Fruit fly (Drosophila melanogaster) whole organism, prepupa: ENCODE data around the gene CG33269.

Experiments used
- Blimp-1 ChIP-seq: fragments of 200-800 bp; sonication (Bioruptor generic); optimal IDR thresholded peaks from 3 replicates; lab custom pipeline; 2017; ENCODE audit warnings: missing biosample characterization, missing genetic modification characterization, mild to moderate bottlenecking, moderate library complexity, missing genetic modification reagents
- CG10669 ChIP-seq: fragments of 200-800 bp; sonication (Bioruptor generic); optimal IDR thresholded peaks from 3 replicates; lab custom pipeline; 2018; ENCODE audit warnings: missing biosample characterization, mild to moderate bottlenecking, missing genetic modification characterization, moderate library complexity
- CG11294 ChIP-seq: fragments of 200-800 bp; sonication (Bioruptor generic); IDR thresholded peaks from 2 replicates; pipeline ENCODE4 v1.3.6; 2022; ENCODE audit warnings: missing biosample characterization, missing genetic modification characterization
- CG11762 ChIP-seq: fragments of 200-800 bp; sonication (Bioruptor generic); optimal IDR thresholded peaks from 3 replicates; lab custom pipeline; 2016; ENCODE audit warnings: missing biosample characterization, missing genetic modification characterization; ENCODE audit not compliant: insufficient read depth
- CG11902 ChIP-seq: fragments of 200-800 bp; sonication (Bioruptor generic); optimal IDR thresholded peaks from 3 replicates; lab custom pipeline; 2016; ENCODE audit warnings: missing biosample characterization, missing genetic modification characterization
- CG15336 ChIP-seq: fragments of 200-800 bp; sonication (Bioruptor generic); IDR thresholded peaks from 2 replicates; pipeline ENCODE4 v1.3.6; 2022; ENCODE audit warnings: missing biosample characterization, missing genetic modification characterization
- CG3032 ChIP-seq: fragments of 200-800 bp; optimal IDR thresholded peaks from 2 replicates; lab custom pipeline; 2019; ENCODE audit warnings: missing biosample characterization, mild to moderate bottlenecking, missing genetic modification characterization, moderate library complexity
- CG31627 ChIP-seq: fragments of 200-800 bp; sonication (Bioruptor generic); optimal IDR thresholded peaks from 3 replicates; lab custom pipeline; 2016; ENCODE audit warnings: missing biosample characterization, missing genetic modification characterization
- CG32006 ChIP-seq: fragments of 200-800 bp; sonication (Bioruptor generic); optimal IDR thresholded peaks from 3 replicates; lab custom pipeline; 2017; ENCODE audit warnings: missing biosample characterization, mild to moderate bottlenecking, missing genetic modification characterization
- CG34406 ChIP-seq: fragments of 200-800 bp; sonication (Bioruptor generic); optimal IDR thresholded peaks from 3 replicates; lab custom pipeline; 2016; ENCODE audit warnings: missing biosample characterization, missing genetic modification characterization
- CG3919 ChIP-seq: fragments of 200-800 bp; sonication (Bioruptor generic); optimal IDR thresholded peaks from 3 replicates; lab custom pipeline; 2016; ENCODE audit warnings: missing biosample characterization, missing genetic modification characterization
- CG4318 ChIP-seq: fragments of 200-800 bp; sonication (Bioruptor generic); optimal IDR thresholded peaks from 3 replicates; lab custom pipeline; 2017; ENCODE audit warnings: missing biosample characterization, mild to moderate bottlenecking, missing genetic modification characterization
- CG6163 ChIP-seq: fragments of 200-800 bp; sonication (Bioruptor generic); IDR thresholded peaks from 3 replicates; pipeline ENCODE4 v1.3.6; 2022; ENCODE audit warnings: missing biosample characterization, missing genetic modification characterization
- CG6792 ChIP-seq: fragments of 200-800 bp; sonication (Bioruptor generic); optimal IDR thresholded peaks from 3 replicates; lab custom pipeline; 2016; ENCODE audit warnings: missing biosample characterization, missing genetic modification characterization
- CG6808 ChIP-seq: fragments of 200-800 bp; sonication (Bioruptor generic); optimal IDR thresholded peaks from 3 replicates; lab custom pipeline; 2017; ENCODE audit warnings: missing biosample characterization, missing genetic modification characterization, mild to moderate bottlenecking, moderate library complexity, missing genetic modification reagents
- CG6854 ChIP-seq: fragments of 200-800 bp; sonication (Bioruptor generic); optimal IDR thresholded peaks from 2 replicates; lab custom pipeline; 2017; ENCODE audit warnings: missing biosample characterization, mild to moderate bottlenecking, missing genetic modification characterization
- CG7368 ChIP-seq: fragments of 200-800 bp; sonication (Bioruptor generic); optimal IDR thresholded peaks from 3 replicates; lab custom pipeline; 2016; ENCODE audit warnings: missing biosample characterization, missing genetic modification characterization
- CG8119 ChIP-seq: fragments of 200-800 bp; sonication (Bioruptor generic); IDR thresholded peaks from 3 replicates; pipeline ENCODE4 v1.3.6; 2022; ENCODE audit warnings: missing biosample characterization, missing genetic modification characterization
- CG8319 ChIP-seq: fragments of 200-800 bp; sonication (Bioruptor generic); optimal IDR thresholded peaks from 3 replicates; lab custom pipeline; 2016; ENCODE audit warnings: missing biosample characterization, missing genetic modification characterization
- CG8632 ChIP-seq: fragments of 200-800 bp; sonication (Bioruptor generic); optimal IDR thresholded peaks from 3 replicates; lab custom pipeline; 2016; ENCODE audit warnings: missing biosample characterization, missing genetic modification characterization
- CG9139 ChIP-seq: fragments of 200-800 bp; sonication (Bioruptor generic); optimal IDR thresholded peaks from 3 replicates; lab custom pipeline; 2017; ENCODE audit warnings: missing biosample characterization, mild to moderate bottlenecking, missing genetic modification characterization
- Eip75B ChIP-seq: fragments of 200-800 bp; sonication (Bioruptor generic); optimal IDR thresholded peaks from 3 replicates; lab custom pipeline; 2016; ENCODE audit warnings: missing biosample characterization, missing genetic modification characterization
- Eip78C ChIP-seq: fragments of 200-800 bp; sonication (Bioruptor generic); peaks from one replicate; lab custom pipeline; 2016; ENCODE audit warnings: missing biosample characterization, missing genetic modification characterization
- Ets96B ChIP-seq: fragments of 200-800 bp; optimal IDR thresholded peaks from 2 replicates; lab custom pipeline; 2019; ENCODE audit warnings: missing biosample characterization, mild to moderate bottlenecking, missing genetic modification characterization, moderate library complexity
- Gug ChIP-seq: fragments of 200-800 bp; sonication (Bioruptor generic); IDR thresholded peaks from 2 replicates; pipeline ENCODE4 v1.3.6; 2022; ENCODE audit warnings: missing biosample characterization, missing genetic modification characterization
- Hr38 ChIP-seq: sonication (Bioruptor generic); optimal IDR thresholded peaks from 2 replicates; lab custom pipeline; 2016; ENCODE audit warnings: missing biosample characterization, missing genetic modification characterization
- Hr39 ChIP-seq: fragments of 200-800 bp; sonication (Bioruptor generic); optimal IDR thresholded peaks from 2 replicates; lab custom pipeline; 2016; ENCODE audit warnings: missing biosample characterization, missing genetic modification characterization
- Lpt ChIP-seq: fragments of 200-800 bp; sonication (Bioruptor generic); optimal IDR thresholded peaks from 3 replicates; lab custom pipeline; 2016; ENCODE audit warnings: missing biosample characterization, missing genetic modification characterization
- Met ChIP-seq: fragments of 200-800 bp; sonication (Bioruptor generic); optimal IDR thresholded peaks from 3 replicates; lab custom pipeline; 2016; ENCODE audit warnings: missing biosample characterization, missing genetic modification characterization
- OdsH ChIP-seq: fragments of 200-800 bp; sonication (Bioruptor generic); optimal IDR thresholded peaks from 3 replicates; lab custom pipeline; 2016; ENCODE audit warnings: missing biosample characterization, missing genetic modification characterization
- Smox ChIP-seq: fragments of 200-800 bp; sonication (Bioruptor generic); optimal IDR thresholded peaks from 3 replicates; lab custom pipeline; 2016; ENCODE audit warnings: missing biosample characterization, missing genetic modification characterization
- Sox102F ChIP-seq: fragments of 200-800 bp; sonication (Bioruptor generic); optimal IDR thresholded peaks from 2 replicates; lab custom pipeline; 2016; ENCODE audit warnings: missing biosample characterization, mild to moderate bottlenecking, missing genetic modification characterization
- Sox14 ChIP-seq: fragments of 200-800 bp; sonication (Bioruptor generic); optimal IDR thresholded peaks from 3 replicates; lab custom pipeline; 2016; ENCODE audit warnings: missing biosample characterization, missing genetic modification characterization
- Sox15 ChIP-seq: fragments of 200-800 bp; sonication (Bioruptor generic); optimal IDR thresholded peaks from 3 replicates; lab custom pipeline; 2016; ENCODE audit warnings: missing biosample characterization, missing genetic modification characterization
- achi ChIP-seq: fragments of 200-800 bp; sonication (Bioruptor generic); optimal IDR thresholded peaks from 3 replicates; lab custom pipeline; 2016; ENCODE audit warnings: missing biosample characterization, missing genetic modification characterization
- acj6 ChIP-seq: fragments of 200-800 bp; sonication (Bioruptor generic); optimal IDR thresholded peaks from 3 replicates; lab custom pipeline; 2016; ENCODE audit warnings: missing biosample characterization, missing genetic modification characterization
- cyc ChIP-seq: fragments of 200-800 bp; sonication (Bioruptor generic); optimal IDR thresholded peaks from 3 replicates; lab custom pipeline; 2016; ENCODE audit warnings: missing biosample characterization, missing genetic modification characterization
- dac ChIP-seq: fragments of 200-800 bp; sonication (Bioruptor generic); optimal IDR thresholded peaks from 2 replicates; lab custom pipeline; 2017; ENCODE audit warnings: missing biosample characterization, mild to moderate bottlenecking, missing genetic modification characterization
- eg ChIP-seq: fragments of 200-800 bp; sonication (Bioruptor generic); IDR thresholded peaks from 3 replicates; pipeline ENCODE4 v1.3.6; 2022; ENCODE audit warnings: missing biosample characterization, missing genetic modification characterization
- esn ChIP-seq: fragments of 200-800 bp; sonication (Bioruptor generic); optimal IDR thresholded peaks from 2 replicates; lab custom pipeline; 2016; ENCODE audit warnings: missing biosample characterization, mild to moderate bottlenecking, missing genetic modification characterization, moderate library complexity
- fd59A ChIP-seq: fragments of 200-800 bp; sonication (Bioruptor generic); optimal IDR thresholded peaks from 2 replicates; lab custom pipeline; 2017; ENCODE audit warnings: missing biosample characterization, mild to moderate bottlenecking, missing genetic modification characterization, missing genetic modification reagents
- fd85E ChIP-seq: fragments of 200-800 bp; sonication (Bioruptor generic); optimal IDR thresholded peaks from 3 replicates; lab custom pipeline; 2016; ENCODE audit warnings: missing biosample characterization, missing genetic modification characterization
- fkh ChIP-seq: fragments of 200-800 bp; sonication (Bioruptor generic); optimal IDR thresholded peaks from 3 replicates; lab custom pipeline; 2017; ENCODE audit warnings: missing biosample characterization, mild to moderate bottlenecking, missing genetic modification characterization, moderate library complexity
- lz ChIP-seq: fragments of 200-800 bp; sonication (Bioruptor generic); optimal IDR thresholded peaks from 3 replicates; lab custom pipeline; 2016; ENCODE audit warnings: missing biosample characterization, missing genetic modification characterization
- net ChIP-seq: fragments of 200-800 bp; sonication (Bioruptor generic); optimal IDR thresholded peaks from 3 replicates; lab custom pipeline; 2016; ENCODE audit warnings: missing biosample characterization, missing genetic modification characterization
- salr ChIP-seq, 2 experiments: fragments of 200-800 bp; sonication (Bioruptor generic); optimal IDR thresholded peaks; 3 replicates each; lab custom pipeline; 2016 to 2018; ENCODE audit warnings: missing biosample characterization in 2 of 2, missing genetic modification characterization in 2 of 2, mild to moderate bottlenecking in 1 of 2
- spab ChIP-seq: fragments of 200-800 bp; sonication (Bioruptor generic); optimal IDR thresholded peaks from 2 replicates; lab custom pipeline; 2017; ENCODE audit warnings: missing biosample characterization, mild to moderate bottlenecking, missing genetic modification characterization, missing genetic modification reagents
- ss ChIP-seq, 2 experiments: fragments of 200-800 bp; sonication (Bioruptor generic); optimal IDR thresholded peaks; 2 replicates in 1 of 2; 3 replicates in 1 of 2; lab custom pipeline; 2017 to 2018; ENCODE audit warnings: mild to moderate bottlenecking in 2 of 2, missing biosample characterization in 2 of 2, missing genetic modification characterization in 2 of 2, moderate library complexity in 1 of 2
- svp ChIP-seq: fragments of 200-800 bp; sonication (Bioruptor generic); peaks from one replicate; lab custom pipeline; 2016; ENCODE audit warnings: missing biosample characterization, missing genetic modification characterization
- vri ChIP-seq: fragments of 200-800 bp; sonication (Bioruptor generic); optimal IDR thresholded peaks from 3 replicates; lab custom pipeline; 2016; ENCODE audit warnings: missing biosample characterization, mild to moderate bottlenecking, missing genetic modification characterization

CG33269 gene

dm6 chr3L:11587720-11588580 is 6.0 kb upstream of the CG33269 start, which contains the start of gene rt:
Gene rt, minus strand, starts transcription at chr3L:11587770.
- peak; percentile 75 for TF ChIP-seq CG31627
- TF ChIP-seq CG6854 (GFP tag; lab: Kevin White, UChicago) = peak; percentile 81
- TF ChIP-seq svp (GFP tag; lab: Kevin White, UChicago) = peak; percentile 92
- TF ChIP-seq CG7368 = peak; percentile 84
- peak; percentile 56; the same call in 1 of the 2 replicates for TF ChIP-seq CG11294 (GFP tag; lab: Robert Waterston, UW)
- peak; percentile 61 for TF ChIP-seq CG4318 (GFP tag; lab: Kevin White, UChicago)
- peak; percentile 94 for TF ChIP-seq CG3032 (tag; lab: Kevin White, UChicago)
- TF ChIP-seq CG15336 (GFP tag; lab: Robert Waterston, UW) = peak; percentile 84
- TF ChIP-seq acj6 (GFP tag; lab: Kevin White, UChicago) = peak; percentile 77
- TF ChIP-seq dac = peak; percentile 72
- TF ChIP-seq vri = peak; percentile 51
- peak; percentile 78 for TF ChIP-seq CG34406
- peak; percentile 81 to 89 for TF ChIP-seq ss (GFP tag; optimal IDR thresholded peaks at IDR 0.05; lab: Kevin White, UChicago)
- TF ChIP-seq fd85E (GFP tag; lab: Kevin White, UChicago) = no peak
- peak; percentile 92 for TF ChIP-seq CG10669 (GFP tag; lab: Kevin White, UChicago)
- TF ChIP-seq Eip75B (GFP tag; lab: Kevin White, UChicago) = peak; percentile 85
- TF ChIP-seq Eip78C = peak; percentile 95
- peak; percentile 87 for TF ChIP-seq Met (GFP tag; lab: Kevin White, UChicago)
- peak; percentile 90 for TF ChIP-seq CG6808 (GFP tag; lab: Kevin White, UChicago)
- TF ChIP-seq salr (GFP tag; optimal IDR thresholded peaks at IDR 0.05; lab: Kevin White, UChicago) = peak; percentile 52 to 81
- peak; percentile 62 for TF ChIP-seq Hr39
- peak; percentile 83 for TF ChIP-seq lz (GFP tag; lab: Kevin White, UChicago)
- no peak for TF ChIP-seq Hr38 (GFP tag; lab: Kevin White, UChicago)
- peak; percentile 78 for TF ChIP-seq Smox (GFP tag; lab: Kevin White, UChicago)
- TF ChIP-seq Sox102F = peak; percentile 78
- TF ChIP-seq eg (GFP tag; lab: Robert Waterston, UW) = peak; percentile 74; the same call in 2 of the 3 replicates
- peak; percentile 84 for TF ChIP-seq net (GFP tag; lab: Kevin White, UChicago)
- TF ChIP-seq Sox15 (GFP tag; lab: Kevin White, UChicago) = peak; percentile 62
- no peak for TF ChIP-seq Blimp-1
- TF ChIP-seq CG32006 (GFP tag; lab: Kevin White, UChicago) = peak; percentile 83
- peak; percentile 82 for TF ChIP-seq esn (GFP tag; lab: Kevin White, UChicago)
- peak; percentile 63 for TF ChIP-seq CG11902 (GFP tag; lab: Kevin White, UChicago)
- peak; percentile 86 for TF ChIP-seq spab (GFP tag; lab: Kevin White, UChicago)
- TF ChIP-seq CG11762 = peak; percentile 70
- peak; percentile 90 for TF ChIP-seq fd59A
- TF ChIP-seq Gug = peak; percentile 63
- TF ChIP-seq CG8632 (GFP tag; lab: Kevin White, UChicago) = peak; percentile 70
- TF ChIP-seq CG8319 (GFP tag; lab: Kevin White, UChicago) = peak; percentile 69
- TF ChIP-seq OdsH = peak; percentile 77
- TF ChIP-seq Lpt (GFP tag; lab: Kevin White, UChicago) = peak; percentile 67
- peak; percentile 82 for TF ChIP-seq CG9139 (GFP tag; lab: Kevin White, UChicago)
- no peak for TF ChIP-seq fkh
- TF ChIP-seq CG8119 (GFP tag; lab: Robert Waterston, UW) = peak; percentile 83
- peak; percentile 88 for TF ChIP-seq Ets96B (tag; lab: Kevin White, UChicago)
- TF ChIP-seq Sox14 (GFP tag; lab: Kevin White, UChicago) = peak; percentile 88
- TF ChIP-seq cyc (GFP tag; lab: Kevin White, UChicago) = peak; percentile 77
- peak; percentile 78; the same call in 2 of the 3 replicates for TF ChIP-seq CG6163 (GFP tag; lab: Robert Waterston, UW)
- peak; percentile 79 for TF ChIP-seq CG3919 (GFP tag; lab: Kevin White, UChicago)
- TF ChIP-seq CG6792 (GFP tag; lab: Kevin White, UChicago) = peak; percentile 80
- TF ChIP-seq achi (GFP tag; lab: Kevin White, UChicago) = peak; percentile 76
